Fruit fly (Drosophila melanogaster) whole organism, adult: ENCODE results near the gene Nep2.
A peak's percentile ranks its signal among the peaks of the same experiment; 100 is the strongest.

Source experiments
- CG11617 ChIP-seq: fragments of 200-800 bp; sonication (Bioruptor generic); optimal IDR thresholded peaks from 2 replicates; lab custom pipeline; 2017; ENCODE audit warnings: mild to moderate bottlenecking, missing biosample characterization, missing genetic modification reagents, missing genetic modification characterization
- CG12768 ChIP-seq: fragments of 200-800 bp; sonication (Bioruptor generic); optimal IDR thresholded peaks from 2 replicates; lab custom pipeline; 2017; ENCODE audit warnings: missing biosample characterization, missing genetic modification characterization, mild to moderate bottlenecking, moderate library complexity, missing genetic modification reagents
- CG14711 ChIP-seq: fragments of 200-800 bp; sonication (Bioruptor generic); optimal IDR thresholded peaks from 2 replicates; lab custom pipeline; 2018; ENCODE audit warnings: missing biosample characterization, mild to moderate bottlenecking, missing genetic modification characterization, moderate library complexity
- CG1620 ChIP-seq: fragments of 200-800 bp; sonication (Bioruptor generic); optimal IDR thresholded peaks from 2 replicates; lab custom pipeline; 2016; ENCODE audit warnings: missing biosample characterization, missing genetic modification characterization
- CG33017 ChIP-seq: fragments of 200-800 bp; sonication (Bioruptor generic); optimal IDR thresholded peaks from 2 replicates; lab custom pipeline; 2018; ENCODE audit warnings: missing biosample characterization, mild to moderate bottlenecking, missing genetic modification characterization, moderate library complexity
- CG5204 ChIP-seq: fragments of 200-800 bp; sonication (Bioruptor generic); optimal IDR thresholded peaks from 2 replicates; lab custom pipeline; 2016; ENCODE audit warnings: missing biosample characterization, missing genetic modification characterization
- CG7045 ChIP-seq: fragments of 200-800 bp; sonication (Bioruptor generic); optimal IDR thresholded peaks from 2 replicates; lab custom pipeline; 2017; ENCODE audit warnings: missing biosample characterization, mild to moderate bottlenecking, missing genetic modification characterization
- CG7101 ChIP-seq: fragments of 200-800 bp; sonication (Bioruptor generic); optimal IDR thresholded peaks from 2 replicates; lab custom pipeline; 2018; ENCODE audit warnings: missing biosample characterization, mild to moderate bottlenecking, missing genetic modification characterization, moderate library complexity
- Clk ChIP-seq: fragments of 200-800 bp; sonication (Bioruptor generic); optimal IDR thresholded peaks from 2 replicates; lab custom pipeline; 2017; ENCODE audit warnings: missing biosample characterization, missing genetic modification characterization
- Crg-1 ChIP-seq: fragments of 200-800 bp; sonication (Bioruptor generic); optimal IDR thresholded peaks from 2 replicates; lab custom pipeline; 2016; ENCODE audit warnings: missing biosample characterization, missing genetic modification characterization
- Hr96 ChIP-seq: fragments of 200-800 bp; sonication (Bioruptor generic); optimal IDR thresholded peaks from 2 replicates; lab custom pipeline; 2016; ENCODE audit warnings: missing biosample characterization, missing genetic modification characterization
- Mnt ChIP-seq: fragments of 200-800 bp; sonication (Bioruptor generic); optimal IDR thresholded peaks from 2 replicates; lab custom pipeline; 2016; ENCODE audit warnings: missing biosample characterization, mild to moderate bottlenecking, missing genetic modification characterization
- bab1 ChIP-seq: fragments of 200-800 bp; sonication (Bioruptor generic); optimal IDR thresholded peaks from 3 replicates; lab custom pipeline; 2019; ENCODE audit warnings: missing biosample characterization, mild to moderate bottlenecking, missing genetic modification characterization, moderate library complexity
- cic ChIP-seq: fragments of 200-800 bp; sonication (Bioruptor generic); optimal IDR thresholded peaks from 2 replicates; lab custom pipeline; 2017; ENCODE audit warnings: missing biosample characterization, mild to moderate bottlenecking, missing genetic modification characterization, moderate library complexity
- cnc ChIP-seq, 2 experiments: fragments of >200 bp; optimal IDR thresholded peaks; 2 replicates each; lab custom pipeline; 2017
- kay ChIP-seq: fragments of 200-800 bp; sonication (Bioruptor generic); peaks from one replicate; lab custom pipeline; 2016; ENCODE audit warnings: missing biosample characterization, missing genetic modification characterization, borderline replicate concordance
- ovo ChIP-seq: fragments of 200-800 bp; sonication (Bioruptor generic); optimal IDR thresholded peaks from 2 replicates; lab custom pipeline; 2016; ENCODE audit warnings: missing biosample characterization, missing genetic modification characterization
- pad ChIP-seq: fragments of 200-800 bp; sonication (Bioruptor generic); optimal IDR thresholded peaks from 3 replicates; lab custom pipeline; 2017; ENCODE audit warnings: missing biosample characterization, missing genetic modification characterization, mild to moderate bottlenecking, moderate library complexity, missing genetic modification reagents
- tj ChIP-seq: fragments of 200-800 bp; sonication (Bioruptor generic); optimal IDR thresholded peaks from 3 replicates; lab custom pipeline; 2017; ENCODE audit warnings: missing biosample characterization, mild to moderate bottlenecking, missing genetic modification characterization, moderate library complexity
- toe ChIP-seq: fragments of 200-800 bp; sonication (Bioruptor generic); optimal IDR thresholded peaks from 2 replicates; lab custom pipeline; 2016; ENCODE audit warnings: missing biosample characterization, missing genetic modification characterization

Gene Nep2

DNA sequence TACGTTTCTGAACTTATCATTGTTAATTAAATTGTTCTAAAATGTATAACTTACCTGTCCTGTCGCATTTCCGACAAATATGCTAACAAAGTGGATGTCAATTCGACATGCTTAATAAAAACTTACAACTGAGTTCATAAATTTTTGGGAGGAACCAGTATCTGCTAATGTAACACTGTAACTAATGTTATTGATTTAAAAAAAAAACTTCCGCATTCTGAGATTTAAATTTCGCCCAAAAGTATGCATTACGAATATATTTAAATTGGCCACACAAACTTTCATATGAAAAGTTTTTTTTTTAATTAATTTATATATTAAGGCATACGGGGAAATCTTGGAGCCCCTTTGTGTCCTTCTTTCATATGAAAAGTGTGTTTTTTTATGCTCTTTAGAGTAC lies 19.6 kb downstream of the Nep2 start:
- TF ChIP-seq cnc (optimal IDR thresholded peaks at IDR 0.05; lab: Kevin White, UChicago) (no peak), CG7045 (GFP tag; lab: Kevin White, UChicago) (no peak), CG5204 (GFP tag; lab: Kevin White, UChicago) (no peak), CG14711 (no peak), Hr96 (GFP tag; lab: Kevin White, UChicago) (no peak), Crg-1 (GFP tag; lab: Kevin White, UChicago) (no peak), CG11617 (no peak), Mnt (GFP tag; lab: Kevin White, UChicago) (no peak), tj (GFP tag; lab: Kevin White, UChicago) (no peak), kay (GFP tag; lab: Kevin White, UChicago) (no peak), toe (no peak), pad (GFP tag; lab: Kevin White, UChicago) (no peak), CG7101 (no peak)

DNA sequence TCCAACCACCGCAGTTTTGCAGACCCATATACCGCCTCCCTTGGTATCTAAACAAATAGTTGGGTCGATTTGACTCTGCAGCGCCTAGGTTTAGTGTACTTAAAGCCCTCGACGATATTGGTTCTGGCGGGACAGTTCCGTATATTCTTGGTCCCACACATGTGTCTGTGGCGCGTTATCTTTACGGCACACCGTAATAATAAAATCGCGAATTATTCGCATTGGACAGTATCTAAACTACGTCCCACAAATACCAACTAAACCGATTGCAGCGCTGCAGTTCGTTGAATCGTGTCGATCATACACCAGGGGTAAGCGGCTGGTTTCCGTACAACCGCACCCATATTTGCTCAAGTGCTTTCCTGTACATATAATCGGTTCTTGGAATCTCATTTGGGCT lies 25.6 kb downstream of the Nep2 start:
- no peak for TF ChIP-seq CG5204 (GFP tag; lab: Kevin White, UChicago)
- TF ChIP-seq kay (GFP tag; lab: Kevin White, UChicago), result peak; percentile 27
- TF ChIP-seq CG11617, result peak; percentile 34
- no peak for TF ChIP-seq CG14711
- peak; percentile 53 for TF ChIP-seq CG33017 (tag; lab: Kevin White, UChicago)
- TF ChIP-seq ovo (GFP tag; lab: Kevin White, UChicago), result no peak
- no peak for TF ChIP-seq cnc (optimal IDR thresholded peaks at IDR 0.05; lab: Kevin White, UChicago)
- peak; percentile 50 for TF ChIP-seq CG7101
- peak; percentile 6 for TF ChIP-seq Clk (GFP tag; lab: Kevin White, UChicago)
- peak; percentile 30 for TF ChIP-seq tj (GFP tag; lab: Kevin White, UChicago)
- peak; percentile 53 for TF ChIP-seq CG7045 (GFP tag; lab: Kevin White, UChicago)
- peak; percentile 86 for TF ChIP-seq cic (GFP tag; lab: Kevin White, UChicago)
- no peak for TF ChIP-seq CG1620 (GFP tag; lab: Kevin White, UChicago)
- peak; percentile 19 for TF ChIP-seq Hr96 (GFP tag; lab: Kevin White, UChicago)
- no peak for TF ChIP-seq toe
- peak; percentile 49 for TF ChIP-seq Mnt (GFP tag; lab: Kevin White, UChicago)
- TF ChIP-seq Crg-1 (GFP tag; lab: Kevin White, UChicago), result no peak
- TF ChIP-seq CG12768 (GFP tag; lab: Kevin White, UChicago), result peak; percentile 75
- TF ChIP-seq pad (GFP tag; lab: Kevin White, UChicago), result peak; percentile 14
- TF ChIP-seq bab1 (GFP tag; lab: Kevin White, UChicago), result no peak

DNA sequence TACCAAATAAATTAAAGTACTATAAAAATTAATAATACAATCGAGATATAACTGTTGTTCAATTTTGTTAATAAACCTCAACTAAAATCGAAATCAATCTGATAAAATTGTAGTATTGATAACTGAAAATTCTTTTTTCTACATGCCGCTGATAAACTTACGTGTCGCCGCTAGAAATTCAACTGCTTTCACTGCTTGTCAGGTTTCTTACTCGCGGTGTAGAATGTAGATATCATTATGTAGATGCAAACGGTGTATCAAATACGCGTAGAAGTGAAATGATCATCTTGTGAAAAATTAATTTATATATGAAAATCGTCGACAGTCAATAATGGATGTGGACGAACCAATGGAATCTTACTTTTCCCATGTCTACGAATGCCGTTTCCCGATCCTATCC lies 26.5 kb downstream of the Nep2 start:
- no peak for TF ChIP-seq CG5204 (GFP tag; lab: Kevin White, UChicago)
- no peak for TF ChIP-seq tj (GFP tag; lab: Kevin White, UChicago)
- no peak for TF ChIP-seq CG33017 (tag; lab: Kevin White, UChicago)
- no peak for TF ChIP-seq Crg-1 (GFP tag; lab: Kevin White, UChicago)
- no peak for TF ChIP-seq cic (GFP tag; lab: Kevin White, UChicago)
- no peak for TF ChIP-seq Mnt (GFP tag; lab: Kevin White, UChicago)
- TF ChIP-seq CG1620 (GFP tag; lab: Kevin White, UChicago), result no peak
- no peak for TF ChIP-seq ovo (GFP tag; lab: Kevin White, UChicago)
- TF ChIP-seq CG7101, result no peak
- TF ChIP-seq CG11617, result no peak
- no peak for TF ChIP-seq Hr96 (GFP tag; lab: Kevin White, UChicago)
- no peak for TF ChIP-seq kay (GFP tag; lab: Kevin White, UChicago)
- no peak for TF ChIP-seq Clk (GFP tag; lab: Kevin White, UChicago)
- no peak for TF ChIP-seq bab1 (GFP tag; lab: Kevin White, UChicago)
- TF ChIP-seq pad (GFP tag; lab: Kevin White, UChicago), result no peak
- no peak for TF ChIP-seq cnc (optimal IDR thresholded peaks at IDR 0.05; lab: Kevin White, UChicago)
- TF ChIP-seq CG7045 (GFP tag; lab: Kevin White, UChicago), result no peak

DNA sequence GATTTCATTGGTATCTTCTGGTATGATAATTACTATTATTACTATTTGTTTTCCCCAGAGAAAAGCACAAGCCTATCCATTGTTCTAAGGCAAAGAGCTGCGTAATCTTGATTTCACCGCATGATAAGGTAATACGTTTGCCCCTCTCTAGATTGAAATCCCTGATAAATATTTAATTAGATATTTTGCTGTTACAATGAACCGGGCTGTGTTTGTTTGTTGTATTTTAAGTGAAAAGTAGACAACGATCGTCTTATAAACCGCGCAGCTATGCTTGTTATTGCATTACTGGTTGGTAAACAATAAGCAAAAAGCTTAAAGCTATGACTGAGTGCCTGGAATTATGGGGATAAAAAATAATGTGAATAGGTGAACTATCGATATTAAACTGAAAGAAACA lies 36.9 kb downstream of the Nep2 start:
- TF ChIP-seq kay (GFP tag; lab: Kevin White, UChicago), result peak; percentile 95
- no peak for TF ChIP-seq pad (GFP tag; lab: Kevin White, UChicago)
- no peak for TF ChIP-seq tj (GFP tag; lab: Kevin White, UChicago)
- no peak for TF ChIP-seq Crg-1 (GFP tag; lab: Kevin White, UChicago)
- no peak for TF ChIP-seq cnc (optimal IDR thresholded peaks at IDR 0.05; lab: Kevin White, UChicago)
- TF ChIP-seq CG5204 (GFP tag; lab: Kevin White, UChicago), result peak; percentile 11
- TF ChIP-seq toe, result no peak
- peak; percentile 66 for TF ChIP-seq cic (GFP tag; lab: Kevin White, UChicago)
- TF ChIP-seq bab1 (GFP tag; lab: Kevin White, UChicago), result no peak
- TF ChIP-seq CG7045 (GFP tag; lab: Kevin White, UChicago), result peak; percentile 54
- TF ChIP-seq CG11617, result no peak
- no peak for TF ChIP-seq Clk (GFP tag; lab: Kevin White, UChicago)
- TF ChIP-seq Mnt (GFP tag; lab: Kevin White, UChicago), result no peak
- peak; percentile 9 for TF ChIP-seq CG7101

DNA sequence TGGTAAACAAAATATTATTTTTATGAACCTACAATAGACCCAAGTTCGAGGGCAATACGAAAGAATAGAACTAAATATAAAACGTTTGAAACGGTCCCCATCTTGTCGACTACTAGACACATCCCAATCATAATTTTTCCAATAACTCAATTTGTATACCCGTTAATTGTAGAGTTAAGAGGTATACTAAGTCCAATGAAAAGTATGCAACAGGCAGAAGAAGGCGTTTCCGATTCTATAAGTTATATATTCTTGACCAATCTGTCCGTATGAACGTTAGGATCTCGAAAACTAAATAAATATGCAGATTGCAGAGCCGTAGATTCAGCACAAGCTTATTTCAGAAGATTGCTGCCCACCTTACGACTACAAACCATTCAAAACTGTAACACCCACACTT lies 41.2 kb downstream of the Nep2 start, which contains the start of gene CG33927:
Gene CG33927, minus strand, starts transcription at position 101 of the 400 bp plus-strand sequence.
- no peak for TF ChIP-seq bab1 (GFP tag; lab: Kevin White, UChicago)
- no peak for TF ChIP-seq Clk (GFP tag; lab: Kevin White, UChicago)
- TF ChIP-seq CG5204 (GFP tag; lab: Kevin White, UChicago), result no peak
- no peak for TF ChIP-seq CG11617
- TF ChIP-seq Crg-1 (GFP tag; lab: Kevin White, UChicago), result no peak
- no peak for TF ChIP-seq ovo (GFP tag; lab: Kevin White, UChicago)
- no peak for TF ChIP-seq tj (GFP tag; lab: Kevin White, UChicago)
- no peak for TF ChIP-seq cic (GFP tag; lab: Kevin White, UChicago)
- no peak for TF ChIP-seq CG12768 (GFP tag; lab: Kevin White, UChicago)

DNA sequence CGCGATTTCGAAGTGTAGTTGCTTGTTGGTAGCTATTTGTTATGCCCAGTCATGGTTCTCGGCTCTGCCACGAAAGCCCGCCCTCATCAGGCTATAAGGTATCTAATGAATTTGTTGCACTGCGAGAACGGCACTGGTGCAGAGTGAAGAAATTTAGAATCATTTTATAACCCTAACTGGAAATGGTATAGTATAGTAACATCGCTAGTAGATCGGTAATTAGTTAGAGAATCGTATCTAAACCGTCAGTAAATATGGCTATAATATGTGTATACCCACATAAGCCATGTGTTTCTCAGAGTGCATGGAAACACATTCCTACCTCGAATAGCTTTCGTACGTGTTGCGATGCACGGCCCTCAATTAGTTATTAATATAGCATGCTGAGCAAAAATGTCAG lies 44.5 kb downstream of the Nep2 start:
- TF ChIP-seq pad (GFP tag; lab: Kevin White, UChicago), result no peak
- TF ChIP-seq bab1 (GFP tag; lab: Kevin White, UChicago), result no peak
